Fruit fly (Drosophila melanogaster): Measurements from ENCODE around the gene kud.

dm6 chr3L:16875959-16876358 lies 31.2 kb upstream of the kud start:
- TF ChIP-seq CG8478 (optimal IDR thresholded peaks at IDR 0.05) = no peak
- TF ChIP-seq CTCF (optimal IDR thresholded peaks at IDR 0.05) = no peak

All from S2 (cell line).